Fruit fly (Drosophila melanogaster) whole organism, embryonic: ENCODE results near the gene beta4GalNAcTB.

Experiments used
- Blimp-1 ChIP-seq: fragments of 200-800 bp; sonication (Bioruptor generic); optimal IDR thresholded peaks from 3 replicates; lab custom pipeline; 2018; ENCODE audit warnings: missing biosample characterization, missing genetic modification characterization, mild to moderate bottlenecking, moderate library complexity, missing genetic modification reagents
- CG10321 ChIP-seq: fragments of 200-800 bp; sonication (Bioruptor generic); IDR thresholded peaks from 2 replicates; pipeline ENCODE4 v1.3.6; 2022; ENCODE audit warnings: missing biosample characterization, missing genetic modification characterization
- CG10543 ChIP-seq: fragments of 200-800 bp; sonication (Bioruptor generic); optimal IDR thresholded peaks from 3 replicates; lab custom pipeline; 2017; ENCODE audit warnings: missing biosample characterization, mild to moderate bottlenecking, missing genetic modification characterization, moderate library complexity
- CG12769 ChIP-seq: fragments of 200-800 bp; sonication (Bioruptor generic); optimal IDR thresholded peaks from 2 replicates; lab custom pipeline; 2019; ENCODE audit warnings: missing biosample characterization, mild to moderate bottlenecking, missing genetic modification characterization, moderate library complexity
- CG13424 ChIP-seq: fragments of 200-800 bp; sonication (Bioruptor generic); optimal IDR thresholded peaks from 2 replicates; lab custom pipeline; 2019; ENCODE audit warnings: missing biosample characterization, mild to moderate bottlenecking, missing genetic modification characterization, moderate library complexity
- CG15269 ChIP-seq: fragments of 200-800 bp; sonication (Bioruptor generic); optimal IDR thresholded peaks from 2 replicates; lab custom pipeline; 2018; ENCODE audit warnings: missing biosample characterization, mild to moderate bottlenecking, missing genetic modification characterization, moderate library complexity
- CG1602 ChIP-seq: fragments of 200-800 bp; sonication (Bioruptor generic); optimal IDR thresholded peaks from 3 replicates; lab custom pipeline; 2016; ENCODE audit warnings: missing biosample characterization, missing genetic modification characterization
- CG2202 ChIP-seq: fragments of 200-800 bp; sonication (Bioruptor generic); optimal IDR thresholded peaks from 2 replicates; lab custom pipeline; 2018; ENCODE audit warnings: missing biosample characterization, mild to moderate bottlenecking, missing genetic modification characterization
- CG3065 ChIP-seq: fragments of 200-800 bp; sonication (Bioruptor generic); optimal IDR thresholded peaks from 2 replicates; lab custom pipeline; 2016; ENCODE audit warnings: missing biosample characterization, missing genetic modification characterization
- CG3163 ChIP-seq: fragments of 200-800 bp; sonication (Bioruptor generic); optimal IDR thresholded peaks from 3 replicates; lab custom pipeline; 2016; ENCODE audit warnings: missing biosample characterization, missing genetic modification characterization
- CG4282 ChIP-seq: fragments of 200-800 bp; sonication (Bioruptor generic); optimal IDR thresholded peaks from 2 replicates; lab custom pipeline; 2016; ENCODE audit warnings: missing biosample characterization, missing genetic modification characterization
- CG6654 ChIP-seq: fragments of 200-800 bp; sonication (Bioruptor generic); optimal IDR thresholded peaks from 2 replicates; lab custom pipeline; 2017; ENCODE audit warnings: missing biosample characterization, mild to moderate bottlenecking, missing genetic modification characterization
- CG6683 ChIP-seq: fragments of 200-800 bp; sonication (Bioruptor generic); optimal IDR thresholded peaks from 2 replicates; lab custom pipeline; 2017; ENCODE audit warnings: missing biosample characterization, mild to moderate bottlenecking, missing genetic modification characterization, missing genetic modification reagents
- CG7745 ChIP-seq: fragments of 200-800 bp; sonication (Bioruptor generic); optimal IDR thresholded peaks from 2 replicates; lab custom pipeline; 2018; ENCODE audit warnings: missing biosample characterization, mild to moderate bottlenecking, missing genetic modification characterization, moderate library complexity
- D19A ChIP-seq: fragments of 200-800 bp; optimal IDR thresholded peaks from 3 replicates; lab custom pipeline; 2019; ENCODE audit warnings: missing biosample characterization, mild to moderate bottlenecking, missing genetic modification characterization, moderate library complexity
- Dek ChIP-seq: fragments of 200-800 bp; sonication (Bioruptor generic); optimal IDR thresholded peaks from 3 replicates; lab custom pipeline; 2019; ENCODE audit warnings: missing biosample characterization, mild to moderate bottlenecking, missing genetic modification characterization, moderate library complexity
- HmgZ ChIP-seq: fragments of 200-800 bp; sonication (Bioruptor generic); optimal IDR thresholded peaks from 2 replicates; lab custom pipeline; 2018; ENCODE audit warnings: missing biosample characterization, mild to moderate bottlenecking, missing genetic modification characterization
- Hmr ChIP-seq: fragments of 200-800 bp; sonication (Bioruptor generic); optimal IDR thresholded peaks from 3 replicates; lab custom pipeline; 2017; ENCODE audit warnings: mild to moderate bottlenecking, missing biosample characterization, missing genetic modification reagents, missing genetic modification characterization
- Lhr ChIP-seq: fragments of 200-800 bp; sonication (Bioruptor generic); optimal IDR thresholded peaks from 3 replicates; lab custom pipeline; 2017; ENCODE audit warnings: mild to moderate bottlenecking, missing biosample characterization, missing genetic modification reagents, missing genetic modification characterization
- Lim3 ChIP-seq: fragments of 200-800 bp; sonication (Bioruptor generic); IDR thresholded peaks from 2 replicates; pipeline ENCODE4 v1.3.6; 2022; ENCODE audit warnings: missing biosample characterization, missing genetic modification characterization
- Med ChIP-seq: fragments of 200-800 bp; sonication (Bioruptor generic); peaks from one replicate; lab custom pipeline; 2016; ENCODE audit warnings: missing biosample characterization, missing genetic modification characterization, mild to moderate bottlenecking, inconsistent platforms, moderate library complexity
- Meics ChIP-seq: fragments of 200-800 bp; sonication (Bioruptor generic); optimal IDR thresholded peaks from 2 replicates; lab custom pipeline; 2017; ENCODE audit warnings: missing biosample characterization, mild to moderate bottlenecking, missing genetic modification characterization
- Mes4 ChIP-seq: fragments of 200-800 bp; sonication (Bioruptor generic); optimal IDR thresholded peaks from 2 replicates; lab custom pipeline; 2016; ENCODE audit warnings: missing biosample characterization, missing genetic modification characterization
- Sry-δ ChIP-seq: fragments of 200-800 bp; sonication (Bioruptor generic); optimal IDR thresholded peaks from 2 replicates; lab custom pipeline; 2016; ENCODE audit warnings: missing biosample characterization, missing genetic modification characterization
- Ssrp ChIP-seq: fragments of 200-800 bp; sonication (Bioruptor generic); optimal IDR thresholded peaks from 2 replicates; lab custom pipeline; 2018; ENCODE audit warnings: missing biosample characterization, mild to moderate bottlenecking, missing genetic modification characterization, moderate library complexity
- Xrp1 ChIP-seq: fragments of 200-800 bp; sonication (Bioruptor generic); IDR thresholded peaks from 2 replicates; pipeline ENCODE4 v1.3.6; 2022; ENCODE audit warnings: missing biosample characterization, missing genetic modification characterization
- ap ChIP-seq: fragments of 200-800 bp; sonication (Bioruptor generic); IDR thresholded peaks from 2 replicates; pipeline ENCODE4 v1.3.6; 2022; ENCODE audit warnings: missing biosample characterization, missing genetic modification characterization
- bab2 ChIP-seq: fragments of 200-800 bp; sonication (Bioruptor generic); optimal IDR thresholded peaks from 2 replicates; lab custom pipeline; 2016; ENCODE audit warnings: missing biosample characterization, missing genetic modification characterization
- bsh ChIP-seq, 2 experiments: fragments of 200-800 bp; sonication (Bioruptor generic); optimal IDR thresholded peaks; 2 replicates each; lab custom pipeline; 2017 to 2018; ENCODE audit warnings: mild to moderate bottlenecking in 2 of 2, missing biosample characterization in 2 of 2, missing genetic modification characterization in 2 of 2, moderate library complexity in 1 of 2
- cato ChIP-seq: fragments of 200-800 bp; sonication (Bioruptor generic); optimal IDR thresholded peaks from 2 replicates; lab custom pipeline; 2016; ENCODE audit warnings: missing biosample characterization, missing genetic modification characterization, borderline replicate concordance
- caup ChIP-seq: fragments of 200-800 bp; sonication (Bioruptor generic); optimal IDR thresholded peaks from 3 replicates; lab custom pipeline; 2017; ENCODE audit warnings: missing biosample characterization, mild to moderate bottlenecking, missing genetic modification characterization, moderate library complexity; ENCODE audit not compliant: severe bottlenecking
- corto ChIP-seq: fragments of 200-800 bp; sonication (Bioruptor generic); optimal IDR thresholded peaks from 2 replicates; lab custom pipeline; 2016; ENCODE audit warnings: missing biosample characterization, mild to moderate bottlenecking, missing genetic modification characterization, moderate library complexity
- crp ChIP-seq, 2 experiments: fragments of 200-800 bp; sonication (Bioruptor generic); optimal IDR thresholded peaks; 2 replicates in 1 of 2; 3 replicates in 1 of 2; lab custom pipeline; 2017; ENCODE audit warnings: missing biosample characterization in 2 of 2, missing genetic modification characterization in 2 of 2, mild to moderate bottlenecking in 1 of 2, moderate library complexity in 1 of 2
- ems ChIP-seq: fragments of 200-800 bp; sonication (Bioruptor generic); optimal IDR thresholded peaks from 3 replicates; lab custom pipeline; 2016; ENCODE audit warnings: missing biosample characterization, missing genetic modification characterization
- exex ChIP-seq: fragments of 200-800 bp; sonication (Bioruptor generic); optimal IDR thresholded peaks from 4 replicates; lab custom pipeline; 2018; ENCODE audit warnings: missing biosample characterization, mild to moderate bottlenecking, missing genetic modification characterization, moderate library complexity
- gem ChIP-seq: fragments of 200-800 bp; sonication (Bioruptor generic); optimal IDR thresholded peaks from 2 replicates; lab custom pipeline; 2019; ENCODE audit warnings: missing biosample characterization, mild to moderate bottlenecking, missing genetic modification characterization, moderate library complexity
- gfzf ChIP-seq: fragments of 200-800 bp; sonication (Bioruptor generic); optimal IDR thresholded peaks from 2 replicates; lab custom pipeline; 2016; ENCODE audit warnings: missing biosample characterization, mild to moderate bottlenecking, missing genetic modification characterization, moderate library complexity
- gro ChIP-seq: fragments of 200-800 bp; sonication (Bioruptor generic); optimal IDR thresholded peaks from 2 replicates; lab custom pipeline; 2016; ENCODE audit warnings: missing biosample characterization, missing genetic modification characterization
- gsb-n ChIP-seq: fragments of 200-800 bp; sonication (Bioruptor generic); optimal IDR thresholded peaks from 3 replicates; lab custom pipeline; 2018; ENCODE audit warnings: missing biosample characterization, mild to moderate bottlenecking, missing genetic modification characterization
- jumu ChIP-seq: fragments of 200-800 bp; sonication (Bioruptor generic); optimal IDR thresholded peaks from 3 replicates; lab custom pipeline; 2016; ENCODE audit warnings: missing biosample characterization, missing genetic modification characterization
- lab ChIP-seq: fragments of 200-800 bp; sonication (Bioruptor generic); optimal IDR thresholded peaks from 3 replicates; lab custom pipeline; 2017; ENCODE audit warnings: missing biosample characterization, missing genetic modification characterization, mild to moderate bottlenecking, moderate library complexity, missing genetic modification reagents
- lilli ChIP-seq: fragments of 200-800 bp; sonication (Bioruptor generic); optimal IDR thresholded peaks from 3 replicates; lab custom pipeline; 2016; ENCODE audit warnings: missing biosample characterization, missing genetic modification characterization
- run ChIP-seq: fragments of 200-800 bp; sonication (Bioruptor generic); optimal IDR thresholded peaks from 3 replicates; lab custom pipeline; 2018; ENCODE audit warnings: missing biosample characterization, mild to moderate bottlenecking, missing genetic modification characterization
- schlank ChIP-seq: fragments of 200-800 bp; sonication (Bioruptor generic); optimal IDR thresholded peaks from 2 replicates; lab custom pipeline; 2018; ENCODE audit warnings: missing biosample characterization, mild to moderate bottlenecking, missing genetic modification characterization
- sim ChIP-seq: fragments of 200-800 bp; sonication (Bioruptor generic); IDR thresholded peaks from 2 replicates; pipeline ENCODE4 v1.3.6; 2022; ENCODE audit warnings: missing biosample characterization, missing genetic modification characterization
- slbo ChIP-seq: fragments of 200-800 bp; sonication (Bioruptor generic); IDR thresholded peaks from 2 replicates; pipeline ENCODE4 v1.3.6; 2022; ENCODE audit warnings: missing biosample characterization, missing genetic modification characterization
- slp2 ChIP-seq: fragments of 200-800 bp; sonication (Bioruptor generic); optimal IDR thresholded peaks from 2 replicates; lab custom pipeline; 2016; ENCODE audit warnings: missing biosample characterization, missing genetic modification characterization
- tgo ChIP-seq: fragments of 200-800 bp; sonication (Bioruptor generic); IDR thresholded peaks from 3 replicates; pipeline ENCODE4 v1.3.6; 2022; ENCODE audit warnings: missing biosample characterization, missing genetic modification characterization
- trh ChIP-seq: fragments of 200-800 bp; sonication (Bioruptor generic); optimal IDR thresholded peaks from 2 replicates; lab custom pipeline; 2016; ENCODE audit warnings: missing biosample characterization, missing genetic modification characterization
- twi ChIP-seq: fragments of 200-800 bp; optimal IDR thresholded peaks from 2 replicates; lab custom pipeline; 2019; ENCODE audit warnings: missing biosample characterization, mild to moderate bottlenecking, missing genetic modification characterization, moderate library complexity
- yki ChIP-seq: fragments of >200 bp; optimal IDR thresholded peaks from 3 replicates; lab custom pipeline; 2018

The beta4GalNAcTB gene

dm6 chr3R:29064682-29065100 is 30.9 kb upstream of the beta4GalNAcTB start (continued):
- TF ChIP-seq CG6654 (GFP tag; lab: Kevin White, UChicago) (no peak), CG10321 (no peak), CG13424 (tag; lab: Kevin White, UChicago) (peak; percentile 4), run (tag; lab: Kevin White, UChicago) (no peak), schlank (tag; lab: Kevin White, UChicago) (no peak), Mes4 (GFP tag; lab: Kevin White, UChicago) (no peak), twi (tag; lab: Kevin White, UChicago) (peak; percentile 4), ap (GFP tag; lab: Robert Waterston, UW) (no peak), gsb-n (tag; lab: Kevin White, UChicago) (no peak), gfzf (GFP tag; lab: Kevin White, UChicago) (no peak), tgo (GFP tag; lab: Robert Waterston, UW) (no peak), CG6683 (GFP tag; lab: Kevin White, UChicago) (no peak), Med (GFP tag; lab: Kevin White, UChicago) (peak; percentile 60), slbo (GFP tag; lab: Robert Waterston, UW) (no peak), CG12769 (peak; percentile 72), bab2 (no peak), gro (GFP tag; lab: Kevin White, UChicago) (no peak), slp2 (GFP tag; lab: Kevin White, UChicago) (no peak), Meics (GFP tag; lab: Kevin White, UChicago) (no peak), CG4282 (GFP tag; lab: Kevin White, UChicago) (peak; percentile 10), lilli (GFP tag; lab: Kevin White, UChicago) (no peak), CG15269 (peak; percentile 5), CG1602 (GFP tag; lab: Kevin White, UChicago) (no peak), Sry-δ (GFP tag; lab: Kevin White, UChicago) (no peak), caup (GFP tag; lab: Kevin White, UChicago) (no peak), gem (tag; lab: Kevin White, UChicago) (peak; percentile 13), CG10543 (no peak), CG7745 (tag; lab: Kevin White, UChicago) (peak; percentile 19), Ssrp (tag; lab: Kevin White, UChicago) (no peak), trh (GFP tag; lab: Kevin White, UChicago) (no peak), CG3065 (no peak), Blimp-1 (GFP tag; lab: Kevin White, UChicago) (peak; percentile 78), D19A (peak; percentile 7), corto (GFP tag; lab: Kevin White, UChicago) (no peak), lab (GFP tag; lab: Kevin White, UChicago) (peak; percentile 45), Lim3 (GFP tag; lab: Robert Waterston, UW) (no peak), sim (GFP tag; lab: Robert Waterston, UW) (no peak), crp (GFP tag; optimal IDR thresholded peaks at IDR 0.05; lab: Kevin White, UChicago) (no peak), jumu (GFP tag; lab: Kevin White, UChicago) (no peak), HmgZ (tag; lab: Kevin White, UChicago) (no peak), cato (GFP tag; lab: Kevin White, UChicago) (no peak), CG2202 (no peak), yki (peak; percentile 29), ems (GFP tag; lab: Kevin White, UChicago) (no peak), CG3163 (peak; percentile 68), bsh (GFP tag; optimal IDR thresholded peaks at IDR 0.05; lab: Kevin White, UChicago) (peak in 1 of 2 experiments; percentile 18), Dek (tag; lab: Kevin White, UChicago) (no peak), exex (no peak), Lhr (GFP tag; lab: Kevin White, UChicago) (no peak), Xrp1 (no peak), Hmr (GFP tag; lab: Kevin White, UChicago) (peak; percentile 6)
